Fruit fly (Drosophila melanogaster) whole organism, embryonic: Measurements from ENCODE around the gene Ptp10D.

ENCODE experiments used
- Adf1 ChIP-seq: fragments of 200-800 bp; sonication (Bioruptor generic); IDR thresholded peaks from 2 replicates; pipeline ENCODE4 v1.3.6; 2022; ENCODE audit warnings: missing biosample characterization, missing genetic modification characterization
- Blimp-1 ChIP-seq: fragments of 200-800 bp; sonication (Bioruptor generic); optimal IDR thresholded peaks from 3 replicates; lab custom pipeline; 2018; ENCODE audit warnings: missing biosample characterization, missing genetic modification characterization, mild to moderate bottlenecking, moderate library complexity, missing genetic modification reagents
- CG10147 ChIP-seq: fragments of 200-800 bp; sonication (Bioruptor generic); optimal IDR thresholded peaks from 2 replicates; lab custom pipeline; 2019; ENCODE audit warnings: missing biosample characterization, mild to moderate bottlenecking, missing genetic modification characterization, moderate library complexity
- CG1024 ChIP-seq: fragments of 200-800 bp; sonication (Bioruptor generic); IDR thresholded peaks from 2 replicates; pipeline ENCODE4 v1.3.6; 2022; ENCODE audit warnings: missing biosample characterization, missing genetic modification characterization
- CG10366 ChIP-seq: fragments of 200-800 bp; sonication (Bioruptor generic); IDR thresholded peaks from 2 replicates; pipeline ENCODE4 v1.3.6; 2022; ENCODE audit warnings: missing biosample characterization, missing genetic modification characterization
- CG10565 ChIP-seq: fragments of 200-800 bp; sonication (Bioruptor generic); optimal IDR thresholded peaks from 3 replicates; lab custom pipeline; 2016; ENCODE audit warnings: missing biosample characterization, mild to moderate bottlenecking, missing genetic modification characterization
- CG13624 ChIP-seq: fragments of 200-800 bp; sonication (Bioruptor generic); optimal IDR thresholded peaks from 2 replicates; lab custom pipeline; 2016; ENCODE audit warnings: missing biosample characterization, missing genetic modification characterization
- CG14050 ChIP-seq: fragments of 200-800 bp; sonication (Bioruptor generic); IDR thresholded peaks from 3 replicates; pipeline ENCODE4 v1.3.6; 2022; ENCODE audit warnings: missing biosample characterization, missing genetic modification characterization
- CG14441 ChIP-seq: fragments of 200-800 bp; sonication (Bioruptor generic); IDR thresholded peaks from 2 replicates; pipeline ENCODE4 v1.3.6; 2022; ENCODE audit warnings: missing biosample characterization, missing genetic modification characterization
- CG15601 ChIP-seq: fragments of 200-800 bp; sonication (Bioruptor generic); optimal IDR thresholded peaks from 3 replicates; lab custom pipeline; 2019; ENCODE audit warnings: missing biosample characterization, mild to moderate bottlenecking, missing genetic modification characterization, moderate library complexity
- CG2116 ChIP-seq: fragments of 200-800 bp; sonication (Bioruptor generic); optimal IDR thresholded peaks from 3 replicates; lab custom pipeline; 2018; ENCODE audit warnings: missing biosample characterization, mild to moderate bottlenecking, missing genetic modification characterization
- CG31365 ChIP-seq: fragments of 200-800 bp; sonication (Bioruptor generic); optimal IDR thresholded peaks from 2 replicates; lab custom pipeline; 2018; ENCODE audit warnings: missing biosample characterization, mild to moderate bottlenecking, missing genetic modification characterization
- CG34422 ChIP-seq: fragments of 200-800 bp; sonication (Bioruptor generic); IDR thresholded peaks from 3 replicates; pipeline ENCODE4 v1.3.6; 2022; ENCODE audit warnings: missing biosample characterization, missing genetic modification characterization
- CG3847 ChIP-seq: fragments of 200-800 bp; sonication (Bioruptor generic); IDR thresholded peaks from 2 replicates; pipeline ENCODE4 v1.3.6; 2022; ENCODE audit warnings: missing biosample characterization, missing genetic modification characterization
- CG4282 ChIP-seq: fragments of 200-800 bp; sonication (Bioruptor generic); optimal IDR thresholded peaks from 2 replicates; lab custom pipeline; 2016; ENCODE audit warnings: missing biosample characterization, missing genetic modification characterization
- CG43689 ChIP-seq: fragments of 200-800 bp; sonication (Bioruptor generic); IDR thresholded peaks from 2 replicates; pipeline ENCODE4 v1.3.6; 2022; ENCODE audit warnings: missing biosample characterization, missing genetic modification characterization
- CG7372 ChIP-seq: fragments of 200-800 bp; sonication (Bioruptor generic); IDR thresholded peaks from 2 replicates; pipeline ENCODE4 v1.3.6; 2022; ENCODE audit warnings: missing biosample characterization, missing genetic modification characterization
- CG9215 ChIP-seq: fragments of 200-800 bp; sonication (Bioruptor generic); IDR thresholded peaks from 2 replicates; pipeline ENCODE4 v1.3.6; 2022; ENCODE audit warnings: missing biosample characterization, missing genetic modification characterization
- CG9817 ChIP-seq: fragments of 200-800 bp; sonication (Bioruptor generic); optimal IDR thresholded peaks from 2 replicates; lab custom pipeline; 2018; ENCODE audit warnings: missing biosample characterization, mild to moderate bottlenecking, missing genetic modification characterization, moderate library complexity
- CG9932 ChIP-seq: fragments of 200-800 bp; sonication (Bioruptor generic); IDR thresholded peaks from 2 replicates; pipeline ENCODE4 v1.3.6; 2022; ENCODE audit warnings: missing biosample characterization, missing genetic modification characterization
- CTCF ChIP-seq: fragments of 200-800 bp; sonication (Bioruptor generic); optimal IDR thresholded peaks from 2 replicates; lab custom pipeline; 2017; ENCODE audit warnings: missing biosample characterization, mild to moderate bottlenecking, missing genetic modification characterization, moderate library complexity
- H15 ChIP-seq: fragments of 200-800 bp; sonication (Bioruptor generic); IDR thresholded peaks from 3 replicates; pipeline ENCODE4 v1.3.6; 2022; ENCODE audit warnings: missing biosample characterization, missing genetic modification characterization
- MESR4 ChIP-seq: fragments of 200-800 bp; sonication (Bioruptor generic); optimal IDR thresholded peaks from 2 replicates; lab custom pipeline; 2018; ENCODE audit warnings: missing biosample characterization, mild to moderate bottlenecking, missing genetic modification characterization, moderate library complexity
- Mad ChIP-seq: fragments of 200-800 bp; sonication (Bioruptor generic); optimal IDR thresholded peaks from 2 replicates; lab custom pipeline; 2016; ENCODE audit warnings: missing biosample characterization, missing genetic modification characterization
- Myb ChIP-seq: fragments of 200-800 bp; sonication (Bioruptor generic); optimal IDR thresholded peaks from 2 replicates; lab custom pipeline; 2016; ENCODE audit warnings: missing biosample characterization, missing genetic modification characterization
- Rfx ChIP-seq: fragments of 200-800 bp; sonication (Bioruptor generic); IDR thresholded peaks from 2 replicates; pipeline ENCODE4 v1.3.6; 2022; ENCODE audit warnings: missing biosample characterization, missing genetic modification characterization
- Sry-δ ChIP-seq: fragments of 200-800 bp; sonication (Bioruptor generic); optimal IDR thresholded peaks from 2 replicates; lab custom pipeline; 2016; ENCODE audit warnings: missing biosample characterization, missing genetic modification characterization
- Taf1 ChIP-seq: fragments of 200-800 bp; sonication (Bioruptor generic); IDR thresholded peaks from 2 replicates; pipeline ENCODE4 v1.3.6; 2022; ENCODE audit warnings: missing biosample characterization, missing genetic modification characterization
- Usf ChIP-seq: fragments of 200-800 bp; sonication (Bioruptor generic); optimal IDR thresholded peaks from 2 replicates; lab custom pipeline; 2017; ENCODE audit warnings: missing genotype, missing biosample characterization, missing genetic modification characterization
- ase ChIP-seq: fragments of 200-800 bp; sonication (Bioruptor generic); IDR thresholded peaks from 3 replicates; pipeline ENCODE4 v1.3.6; 2022; ENCODE audit warnings: missing biosample characterization, missing genetic modification characterization
- caup ChIP-seq: fragments of 200-800 bp; sonication (Bioruptor generic); optimal IDR thresholded peaks from 3 replicates; lab custom pipeline; 2017; ENCODE audit warnings: missing biosample characterization, mild to moderate bottlenecking, missing genetic modification characterization, moderate library complexity; ENCODE audit not compliant: severe bottlenecking
- cg ChIP-seq: fragments of 200-800 bp; sonication (Bioruptor generic); optimal IDR thresholded peaks from 3 replicates; lab custom pipeline; 2019; ENCODE audit warnings: missing biosample characterization, mild to moderate bottlenecking, missing genetic modification characterization, moderate library complexity
- chm ChIP-seq: fragments of 200-800 bp; sonication (Bioruptor generic); IDR thresholded peaks from 2 replicates; pipeline ENCODE4 v1.3.6; 2022; ENCODE audit warnings: missing biosample characterization, missing genetic modification characterization
- dmrt11E ChIP-seq: fragments of 200-800 bp; sonication (Bioruptor generic); optimal IDR thresholded peaks from 3 replicates; lab custom pipeline; 2018; ENCODE audit warnings: missing biosample characterization, mild to moderate bottlenecking, missing genetic modification characterization, moderate library complexity
- grau ChIP-seq: fragments of 200-800 bp; optimal IDR thresholded peaks from 3 replicates; lab custom pipeline; 2019; ENCODE audit warnings: missing biosample characterization, mild to moderate bottlenecking, missing genetic modification characterization, moderate library complexity
- gsb ChIP-seq: fragments of 200-800 bp; sonication (Bioruptor generic); IDR thresholded peaks from 2 replicates; pipeline ENCODE4 v1.3.6; 2022; ENCODE audit warnings: missing biosample characterization, missing genetic modification characterization
- lbe ChIP-seq: fragments of 200-800 bp; sonication (Bioruptor generic); optimal IDR thresholded peaks from 2 replicates; lab custom pipeline; 2016; ENCODE audit warnings: missing biosample characterization, mild to moderate bottlenecking, missing genetic modification characterization
- nerfin-1 ChIP-seq: fragments of 200-800 bp; sonication (Bioruptor generic); optimal IDR thresholded peaks from 3 replicates; lab custom pipeline; 2019; ENCODE audit warnings: missing biosample characterization, mild to moderate bottlenecking, missing genetic modification characterization, moderate library complexity
- otp ChIP-seq: fragments of 200-800 bp; sonication (Bioruptor generic); IDR thresholded peaks from 3 replicates; pipeline ENCODE4, ENCODE4 v1.3.6; 2022; ENCODE audit warnings: missing biosample characterization, missing genetic modification characterization
- p53 ChIP-seq: fragments of 200-800 bp; sonication (Bioruptor generic); optimal IDR thresholded peaks from 2 replicates; lab custom pipeline; 2016; ENCODE audit warnings: missing biosample characterization, missing genetic modification characterization
- pan ChIP-seq, 4 experiments: fragments of >200 bp in 3 of 4; fragments of 200-800 bp in 1 of 4; sonication (Bioruptor generic) in 1 of 4; optimal IDR thresholded peaks in 3 of 4; IDR thresholded peaks in 1 of 4; 2 replicates each; pipeline versions ENCODE4 v1.3.6 to Lab custom; 2017 to 2022; ENCODE audit warnings: missing biosample characterization in 2 of 4, missing genetic modification characterization in 2 of 4, mixed read lengths in 1 of 4
- pzg ChIP-seq: fragments of 200-800 bp; sonication (Bioruptor generic); optimal IDR thresholded peaks from 3 replicates; lab custom pipeline; 2018; ENCODE audit warnings: missing biosample characterization, mild to moderate bottlenecking, missing genetic modification characterization, moderate library complexity
- sc ChIP-seq, 3 experiments: fragments of >200 bp in 2 of 3; fragments of 200-800 bp in 1 of 3; sonication (Bioruptor generic) in 1 of 3; optimal IDR thresholded peaks; 2 replicates in 2 of 3; 3 replicates in 1 of 3; lab custom pipeline; 2017; ENCODE audit warnings: mild to moderate bottlenecking in 1 of 3, missing biosample characterization in 1 of 3, missing genetic modification characterization in 1 of 3, missing genetic modification reagents in 1 of 3
- so ChIP-seq: fragments of 200-800 bp; sonication (Bioruptor generic); IDR thresholded peaks from 3 replicates; pipeline ENCODE4 v1.3.6; 2022; ENCODE audit warnings: missing biosample characterization, missing genetic modification characterization
- stc ChIP-seq: fragments of 200-800 bp; sonication (Bioruptor generic); IDR thresholded peaks from 2 replicates; pipeline ENCODE4 v1.3.6; 2022; ENCODE audit warnings: missing biosample characterization, missing genetic modification characterization
- tio ChIP-seq: fragments of 200-800 bp; sonication (Bioruptor generic); optimal IDR thresholded peaks from 2 replicates; lab custom pipeline; 2017; ENCODE audit warnings: missing biosample characterization, missing genetic modification characterization, inconsistent platforms
- tll ChIP-seq, 2 experiments: fragments of 200-800 bp in 1 of 2; fragments of >200 bp in 1 of 2; sonication (Bioruptor generic) in 1 of 2; optimal IDR thresholded peaks; 2 replicates each; lab custom pipeline; 2017 to 2019; ENCODE audit warnings: missing biosample characterization in 2 of 2, missing genetic modification characterization in 2 of 2, mild to moderate bottlenecking in 1 of 2, moderate library complexity in 1 of 2
- tup ChIP-seq: fragments of 200-800 bp; sonication (Bioruptor generic); optimal IDR thresholded peaks from 2 replicates; lab custom pipeline; 2016; ENCODE audit warnings: missing biosample characterization, mild to moderate bottlenecking, missing genetic modification characterization, moderate library complexity
- wdn ChIP-seq: fragments of 200-800 bp; sonication (Bioruptor generic); IDR thresholded peaks from 2 replicates; pipeline ENCODE4 v1.3.6; 2022; ENCODE audit warnings: missing biosample characterization, missing genetic modification characterization
- zen ChIP-seq: fragments of 200-800 bp; sonication (Bioruptor generic); optimal IDR thresholded peaks from 3 replicates; lab custom pipeline; 2018; ENCODE audit warnings: missing biosample characterization, mild to moderate bottlenecking, missing genetic modification characterization, moderate library complexity

The Ptp10D gene

dm6 chrX:11716731-11717326 is 95.0 kb downstream of the Ptp10D start, which contains the start of gene prtp (continued):
- TF ChIP-seq CG9817 (tag; lab: Kevin White, UChicago), result no peak
- TF ChIP-seq cg (GFP tag; lab: Kevin White, UChicago), result peak; percentile 92
- TF ChIP-seq CG15601, result peak; percentile 25
- TF ChIP-seq ase (GFP tag; lab: Robert Waterston, UW), result no peak
- no peak for TF ChIP-seq so (GFP tag; lab: Robert Waterston, UW)
- TF ChIP-seq wdn (GFP tag; lab: Robert Waterston, UW), result no peak
- no peak for TF ChIP-seq Adf1 (GFP tag; lab: Robert Waterston, UW)
- peak; percentile 92 for TF ChIP-seq CG2116 (GFP tag; lab: Kevin White, UChicago)
- no peak for TF ChIP-seq H15 (GFP tag; lab: Robert Waterston, UW)
- no peak for TF ChIP-seq tio (GFP tag; lab: Kevin White, UChicago)
- TF ChIP-seq stc (GFP tag; lab: Robert Waterston, UW), result no peak
- TF ChIP-seq CG14050 (GFP tag; lab: Robert Waterston, UW), result no peak
- TF ChIP-seq chm (GFP tag; lab: Robert Waterston, UW), result 0 out of 2 replicates have a peak, but pooled peaks have one; percentile 13
- no peak for TF ChIP-seq grau (tag; lab: Kevin White, UChicago)
- no peak for TF ChIP-seq CG10366 (GFP tag; lab: Robert Waterston, UW)
- no peak for TF ChIP-seq dmrt11E (tag; lab: Kevin White, UChicago)
- no peak for TF ChIP-seq CG9215 (GFP tag; lab: Robert Waterston, UW)
- TF ChIP-seq tll (GFP tag; optimal IDR thresholded peaks at IDR 0.05; lab: Kevin White, UChicago), result no peak
- TF ChIP-seq Taf1 (GFP tag; lab: Robert Waterston, UW), result no peak
- TF ChIP-seq p53 (GFP tag; lab: Kevin White, UChicago), result no peak
- peak; percentile 7 for TF ChIP-seq Blimp-1
- no peak for TF ChIP-seq CG4282 (GFP tag; lab: Kevin White, UChicago)
- peak; percentile 58 for TF ChIP-seq MESR4 (GFP tag; lab: Kevin White, UChicago)
- TF ChIP-seq Sry-δ, result peak; percentile 57
- no peak for TF ChIP-seq CG43689 (GFP tag; lab: Robert Waterston, UW)
- TF ChIP-seq nerfin-1 (tag; lab: Kevin White, UChicago), result no peak
- no peak for TF ChIP-seq CG7372
- no peak for TF ChIP-seq CG9932
- no peak for TF ChIP-seq Rfx
- TF ChIP-seq Myb (GFP tag; lab: Kevin White, UChicago), result no peak
- peak; percentile 4 for TF ChIP-seq CTCF (GFP tag; lab: Kevin White, UChicago)
- no peak for TF ChIP-seq CG10147 (GFP tag; lab: Kevin White, UChicago)
- no peak for TF ChIP-seq CG14441 (GFP tag; lab: Robert Waterston, UW)
- TF ChIP-seq CG3847 (GFP tag; lab: Robert Waterston, UW), result no peak
- TF ChIP-seq otp (GFP tag; lab: Robert Waterston, UW), result no peak
- TF ChIP-seq pzg (GFP tag; lab: Kevin White, UChicago), result peak; percentile 67
- TF ChIP-seq CG13624, result no peak
- no peak for TF ChIP-seq CG10565 (GFP tag; lab: Kevin White, UChicago)
- TF ChIP-seq Mad, result no peak
- no peak for TF ChIP-seq pan (optimal IDR thresholded peaks at IDR 0.05; lab: Kevin White, UChicago)
- peak in 1 of 2 experiments; percentile 33 for TF ChIP-seq pan (GFP tag; optimal IDR thresholded peaks at IDR 0.05 in 1 of 2, IDR thresholded peaks at IDR 0.05 in 1 of 2)
- TF ChIP-seq caup (GFP tag; lab: Kevin White, UChicago), result no peak
- no peak for TF ChIP-seq CG31365 (tag; lab: Kevin White, UChicago)
- no peak for TF ChIP-seq gsb (GFP tag; lab: Robert Waterston, UW)
- TF ChIP-seq lbe, result peak; percentile 48
- no peak for TF ChIP-seq CG1024 (GFP tag; lab: Robert Waterston, UW)
- no peak for TF ChIP-seq zen (tag; lab: Kevin White, UChicago)
- no peak for TF ChIP-seq Usf (GFP tag; lab: Kevin White, UChicago)
- no peak for TF ChIP-seq sc (optimal IDR thresholded peaks at IDR 0.05; lab: Kevin White, UChicago)
- no peak for TF ChIP-seq sc (GFP tag; optimal IDR thresholded peaks at IDR 0.05; lab: Kevin White, UChicago)
- TF ChIP-seq tup, result no peak
- no peak for TF ChIP-seq CG34422 (GFP tag; lab: Robert Waterston, UW)
